Worm (Caenorhabditis elegans) whole organism, late embryonic: ENCODE results near the gene ins-17.

Source experiments
- C08G9.2 ChIP-seq: sonication (generic microtip); optimal IDR thresholded peaks from 2 replicates; lab custom pipeline; 2016; ENCODE audit warnings: mild to moderate bottlenecking, missing genetic modification characterization, moderate library complexity, missing compliant biosample characterization
- F13H6.1 ChIP-seq: sonication (generic microtip); optimal IDR thresholded peaks from 2 replicates; lab custom pipeline; 2016; ENCODE audit warnings: missing genetic modification characterization, missing compliant biosample characterization
- K02D7.2 ChIP-seq: sonication (generic microtip); optimal IDR thresholded peaks from 2 replicates; lab custom pipeline; 2017; ENCODE audit warnings: mild to moderate bottlenecking, missing genetic modification characterization, missing compliant biosample characterization
- K09A11.1 ChIP-seq: sonication (generic microtip); optimal IDR thresholded peaks from 2 replicates; lab custom pipeline; 2017; ENCODE audit warnings: antibody characterized with exemption, mild to moderate bottlenecking, missing genetic modification characterization, missing compliant biosample characterization; ENCODE audit not compliant: insufficient read depth
- Y22D7AL.16 ChIP-seq: sonication (generic microtip); optimal IDR thresholded peaks from 2 replicates; lab custom pipeline; 2016; ENCODE audit warnings: missing genetic modification characterization, missing compliant biosample characterization
- ahr-1 ChIP-seq: sonication (generic microtip); optimal IDR thresholded peaks from 2 replicates; lab custom pipeline; 2016; ENCODE audit warnings: missing genetic modification characterization, missing compliant biosample characterization
- ceh-14 ChIP-seq: sonication (generic microtip); optimal IDR thresholded peaks from 2 replicates; lab custom pipeline; 2016; ENCODE audit warnings: missing genotype, missing genetic modification characterization, missing compliant biosample characterization
- ceh-24 ChIP-seq: sonication (generic microtip); optimal IDR thresholded peaks from 2 replicates; lab custom pipeline; 2016; ENCODE audit warnings: mild to moderate bottlenecking, missing genetic modification characterization, missing compliant biosample characterization
- ceh-45 ChIP-seq: fragments of 200-800 bp; sonication (Bioruptor generic); IDR thresholded peaks from 2 replicates; pipeline ENCODE4 v1.3.6; 2022; ENCODE audit warnings: missing genetic modification reagents, missing genetic modification characterization, missing compliant biosample characterization
- ceh-6 ChIP-seq: fragments of 200-800 bp; sonication (Bioruptor generic); optimal IDR thresholded peaks from 2 replicates; lab custom pipeline; 2018; ENCODE audit warnings: mild to moderate bottlenecking, missing genetic modification characterization, missing compliant biosample characterization
- che-1 ChIP-seq: sonication (generic microtip); optimal IDR thresholded peaks from 2 replicates; lab custom pipeline; 2016; ENCODE audit warnings: mild to moderate bottlenecking, missing genetic modification characterization, missing compliant biosample characterization
- dmd-4 ChIP-seq: sonication (generic microtip); optimal IDR thresholded peaks from 2 replicates; lab custom pipeline; 2016; ENCODE audit warnings: borderline replicate concordance, missing genetic modification characterization, missing compliant biosample characterization
- dve-1 ChIP-seq: sonication (generic microtip); optimal IDR thresholded peaks from 2 replicates; lab custom pipeline; 2017; ENCODE audit warnings: antibody characterized with exemption, mild to moderate bottlenecking, missing genetic modification characterization, missing compliant biosample characterization
- elt-2 ChIP-seq: sonication (generic microtip); optimal IDR thresholded peaks from 2 replicates; lab custom pipeline; 2016; ENCODE audit warnings: missing genetic modification reagents, missing genetic modification characterization, missing compliant biosample characterization
- elt-4 ChIP-seq: sonication (generic microtip); optimal IDR thresholded peaks from 2 replicates; lab custom pipeline; 2016; ENCODE audit warnings: missing genetic modification characterization, missing compliant biosample characterization
- eyg-1 ChIP-seq: sonication (generic microtip); optimal IDR thresholded peaks from 2 replicates; lab custom pipeline; 2016; ENCODE audit warnings: missing genotype, missing genetic modification characterization, missing compliant biosample characterization
- fkh-10 ChIP-seq: fragments of 150-350 bp; optimal IDR thresholded peaks from 2 replicates; lab custom pipeline; 2014; ENCODE audit warnings: missing biosample characterization, missing genetic modification reagents, missing genetic modification characterization
- gmeb-2 ChIP-seq: sonication (generic microtip); optimal IDR thresholded peaks from 2 replicates; lab custom pipeline; 2016; ENCODE audit warnings: missing genetic modification characterization, inconsistent platforms, missing compliant biosample characterization
- hlh-13 ChIP-seq: fragments of 200-800 bp; sonication (Bioruptor generic); optimal IDR thresholded peaks from 2 replicates; lab custom pipeline; 2018; ENCODE audit warnings: mild to moderate bottlenecking, missing genetic modification characterization, missing compliant biosample characterization
- hlh-15 ChIP-seq: sonication (generic microtip); optimal IDR thresholded peaks from 2 replicates; lab custom pipeline; 2016; ENCODE audit warnings: missing genetic modification characterization, missing compliant biosample characterization
- hlh-30 ChIP-seq: sonication (generic microtip); optimal IDR thresholded peaks from 2 replicates; lab custom pipeline; 2017; ENCODE audit warnings: antibody characterized with exemption, missing genetic modification characterization, missing compliant biosample characterization; ENCODE audit not compliant: insufficient read depth
- madf-2 ChIP-seq: sonication (generic microtip); optimal IDR thresholded peaks from 2 replicates; lab custom pipeline; 2017; ENCODE audit warnings: missing genetic modification characterization, missing compliant biosample characterization
- mec-3 ChIP-seq: sonication (generic microtip); optimal IDR thresholded peaks from 2 replicates; lab custom pipeline; 2016; ENCODE audit warnings: borderline replicate concordance, missing genetic modification characterization, missing compliant biosample characterization
- nfya-1 ChIP-seq: sonication (generic microtip); optimal IDR thresholded peaks from 2 replicates; lab custom pipeline; 2017; ENCODE audit warnings: missing genetic modification characterization, mild to moderate bottlenecking, missing compliant biosample characterization, antibody characterized with exemption, moderate library complexity
- odd-2 ChIP-seq: sonication (generic microtip); optimal IDR thresholded peaks from 2 replicates; lab custom pipeline; 2017; ENCODE audit warnings: antibody characterized with exemption, mild to moderate bottlenecking, missing genetic modification characterization, missing compliant biosample characterization
- pag-3 ChIP-seq: sonication (generic microtip); optimal IDR thresholded peaks from 2 replicates; lab custom pipeline; 2016; ENCODE audit warnings: missing compliant biosample characterization, missing genetic modification characterization, borderline replicate concordance
- pha-4 ChIP-seq: fragments of 150-350 bp; optimal IDR thresholded peaks from 2 replicates; lab custom pipeline; 2018; ENCODE audit warnings: missing biosample characterization, missing genetic modification reagents, missing genetic modification characterization
- ref-2 ChIP-seq: sonication (generic microtip); optimal IDR thresholded peaks from 2 replicates; lab custom pipeline; 2016; ENCODE audit warnings: missing genetic modification characterization, missing compliant biosample characterization
- rnt-1 ChIP-seq: sonication (generic microtip); optimal IDR thresholded peaks from 2 replicates; lab custom pipeline; 2016; ENCODE audit warnings: missing genetic modification characterization, missing compliant biosample characterization
- ttx-3 ChIP-seq: sonication (generic microtip); optimal IDR thresholded peaks from 2 replicates; lab custom pipeline; 2016; ENCODE audit warnings: missing genetic modification reagents, missing genetic modification characterization, missing compliant biosample characterization
- ztf-16 ChIP-seq: sonication (generic microtip); optimal IDR thresholded peaks from 2 replicates; lab custom pipeline; 2017; ENCODE audit warnings: missing genetic modification characterization, missing compliant biosample characterization

ins-17 gene

ce11 chrIII:4495250-4495649 is 17.9 kb upstream of the ins-17 start:
- TF ChIP-seq ttx-3 (tag; lab: Kevin White, UChicago): no peak
- TF ChIP-seq che-1 (tag; lab: Kevin White, UChicago): no peak
- TF ChIP-seq odd-2: no peak
- no peak for TF ChIP-seq dve-1
- TF ChIP-seq Y22D7AL.16: no peak
- TF ChIP-seq elt-4 (tag; lab: Kevin White, UChicago): no peak
- TF ChIP-seq hlh-13: no peak
- no peak for TF ChIP-seq dmd-4 (tag; lab: Kevin White, UChicago)
- TF ChIP-seq ceh-45: no peak
- TF ChIP-seq C08G9.2: no peak
- no peak for TF ChIP-seq K09A11.1 (tag; lab: Kevin White, UChicago)
- TF ChIP-seq, all 69 proteins: peak for 0

- TF ChIP-seq hlh-30 (tag; lab: Kevin White, UChicago) (peak; percentile 63), pha-4 (no peak), ceh-45 (no peak), ceh-14 (tag; lab: Kevin White, UChicago) (no peak), elt-2 (tag; lab: Kevin White, UChicago) (peak; percentile 50), madf-2 (no peak), ztf-16 (tag; lab: Kevin White, UChicago) (no peak)
- TF ChIP-seq, all 69 proteins: peak for 2
Observed at ce11 chrIII:4494541-4495010, 17.2 kb upstream of the ins-17 start.

DNA sequence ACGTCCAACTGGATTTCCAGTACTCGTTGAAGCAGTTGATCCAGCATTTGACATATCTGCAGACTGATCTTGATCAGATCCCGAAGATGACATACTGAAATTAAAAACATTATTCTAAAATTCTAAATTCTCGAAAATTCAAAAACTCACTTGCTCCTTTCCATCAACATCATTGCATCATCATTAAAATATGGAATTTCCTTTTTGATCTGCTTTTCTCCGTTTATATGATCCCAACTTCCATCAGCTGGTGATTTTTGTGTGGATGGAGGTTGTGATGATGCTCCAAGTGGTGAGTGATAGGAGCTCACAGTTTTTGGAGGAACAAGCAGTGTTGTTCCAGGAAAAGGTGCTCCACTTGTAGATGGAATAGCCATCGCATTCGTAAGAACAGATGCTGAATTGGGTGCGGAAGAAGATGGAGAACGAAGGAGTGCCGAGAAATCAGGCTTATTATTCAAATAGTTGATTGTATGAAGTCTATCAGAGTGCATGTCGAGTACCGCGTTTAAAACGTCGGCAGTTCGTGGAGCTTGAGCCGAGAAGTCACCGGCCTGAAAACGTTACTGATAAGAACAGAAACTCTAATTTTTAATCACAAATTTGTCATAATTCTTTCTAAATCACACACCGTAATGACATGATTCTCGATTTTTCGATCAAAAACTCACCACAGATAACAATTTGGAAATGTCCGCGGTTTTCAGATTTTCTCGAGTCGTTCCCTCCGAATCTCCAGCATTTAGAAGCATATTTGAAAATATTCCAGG is 15.8 kb upstream of the ins-17 start:
- TF ChIP-seq eyg-1 (tag; lab: Kevin White, UChicago) (no peak), ahr-1 (no peak), F13H6.1 (no peak), K09A11.1 (tag; lab: Kevin White, UChicago) (no peak), rnt-1 (tag; lab: Kevin White, UChicago) (no peak), C08G9.2 (no peak), pha-4 (no peak)
- TF ChIP-seq, all 69 proteins: peak for 0

- no peak for TF ChIP-seq ref-2 (tag; lab: Kevin White, UChicago)
- no peak for TF ChIP-seq C08G9.2
- no peak for TF ChIP-seq Y22D7AL.16
Observed at ce11 chrIII:4491164-4492144, 14.1 kb upstream of the ins-17 start.

DNA sequence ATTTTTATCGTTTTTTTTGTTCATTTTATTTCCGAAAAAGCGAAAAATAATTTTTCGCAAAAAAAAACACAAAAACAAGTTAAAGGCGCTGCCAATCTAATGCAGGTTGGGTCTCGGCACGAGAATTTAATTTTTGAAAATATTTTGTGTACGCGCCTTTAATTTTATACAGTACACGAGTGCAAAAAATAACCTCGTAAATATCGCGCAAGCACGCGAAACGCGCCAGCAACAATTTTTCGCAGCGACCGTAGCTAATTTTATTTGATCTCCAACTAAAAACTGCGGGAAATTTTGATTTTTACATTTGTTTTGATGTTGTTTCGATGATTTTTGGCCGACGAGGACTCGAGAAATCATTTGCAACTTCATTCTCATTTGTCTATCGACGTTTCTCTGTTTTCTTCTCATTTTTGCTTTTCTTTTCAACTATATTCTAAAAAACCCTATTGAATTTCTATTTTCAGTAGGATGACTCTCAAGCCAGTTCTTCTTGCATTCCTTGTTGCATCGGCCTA is 11.6 kb upstream of the ins-17 start, which contains the start of gene cpg-1:
Gene cpg-1 (plus strand): TSS at position 468 of the 518 bp plus-strand sequence.
- TF ChIP-seq pag-3 (tag; lab: Kevin White, UChicago) (no peak), K09A11.1 (tag; lab: Kevin White, UChicago) (no peak), hlh-15 (no peak), rnt-1 (tag; lab: Kevin White, UChicago) (no peak), ceh-45 (no peak), eyg-1 (tag; lab: Kevin White, UChicago) (no peak), ahr-1 (no peak), gmeb-2 (tag; lab: Kevin White, UChicago) (no peak), pha-4 (no peak), ceh-6 (GFP tag; lab: Kevin White, UChicago) (no peak)

- TF ChIP-seq nfya-1 (tag; lab: Kevin White, UChicago) (no peak), ceh-24 (tag; lab: Kevin White, UChicago) (no peak), fkh-10 (GFP tag; lab: Kevin White, UChicago) (no peak), K02D7.2 (tag; lab: Kevin White, UChicago) (no peak), mec-3 (no peak), hlh-30 (tag; lab: Kevin White, UChicago) (no peak)
- TF ChIP-seq, all 69 proteins: peak for 0
Observed at ce11 chrIII:4487271-4487670, 9.9 kb upstream of the ins-17 start.
